Worm (Caenorhabditis elegans) whole organism, L4 larva: Measurements from ENCODE around the gene K11H3.2.

Source experiments
- D1046.2 ChIP-seq: fragments of 200-800 bp; sonication (Bioruptor generic); IDR thresholded peaks from 2 replicates; pipeline ENCODE4 v1.3.6; 2022; ENCODE audit warnings: missing genetic modification characterization, missing compliant biosample characterization
- F44E2.7 ChIP-seq: fragments of 200-800 bp; sonication (Bioruptor generic); IDR thresholded peaks from 2 replicates; pipeline ENCODE4 v2.1.2; 2022; ENCODE audit warnings: missing genetic modification characterization, missing compliant biosample characterization
- T20F7.1 ChIP-seq: fragments of 200-800 bp; sonication (Bioruptor generic); optimal IDR thresholded peaks from 2 replicates; lab custom pipeline; 2018; ENCODE audit warnings: mild to moderate bottlenecking, missing genetic modification characterization, missing compliant biosample characterization
- Y48G9A.11 ChIP-seq: fragments of 200-800 bp; sonication (Bioruptor generic); IDR thresholded peaks from 2 replicates; pipeline ENCODE4 v1.3.6; 2022; ENCODE audit warnings: missing genetic modification reagents, missing genetic modification characterization, missing compliant biosample characterization
- Y75B8A.6 ChIP-seq: fragments of 200-800 bp; sonication (Bioruptor generic); IDR thresholded peaks from 2 replicates; pipeline ENCODE4 v1.3.6; 2022; ENCODE audit warnings: missing genetic modification reagents, missing genetic modification characterization, missing compliant biosample characterization
- ZK337.2 ChIP-seq: fragments of 200-800 bp; sonication (Bioruptor generic); IDR thresholded peaks from 2 replicates; pipeline ENCODE4 v1.3.6; 2022; ENCODE audit warnings: missing genetic modification reagents, missing genetic modification characterization, missing compliant biosample characterization
- ZK546.5 ChIP-seq, 2 experiments: sonication (generic microtip); optimal IDR thresholded peaks; 2 replicates each; lab custom pipeline; 2017; ENCODE audit warnings: missing biosample characterization in 2 of 2, missing genetic modification characterization in 2 of 2
- aha-1 ChIP-seq: fragments of 150-350 bp; peaks from one replicate; lab custom pipeline; 2014; ENCODE audit warnings: missing biosample characterization, missing genetic modification characterization
- arid-1 ChIP-seq: fragments of 200-800 bp; sonication (Bioruptor generic); conservative IDR thresholded peaks from 2 replicates; pipeline ENCODE4 v1.3.6; 2022; ENCODE audit warnings: missing genetic modification reagents, missing genetic modification characterization, missing compliant biosample characterization
- attf-4 ChIP-seq: sonication (generic microtip); optimal IDR thresholded peaks from 3 replicates; lab custom pipeline; 2017; ENCODE audit warnings: missing biosample characterization, missing genetic modification characterization
- ctbp-1 ChIP-seq: fragments of 200-800 bp; sonication (Bioruptor generic); IDR thresholded peaks from 2 replicates; pipeline ENCODE4 v1.3.6; 2022; ENCODE audit warnings: missing genetic modification reagents, missing genetic modification characterization, missing compliant biosample characterization
- daf-16 ChIP-seq, 3 experiments: sonication (generic microtip); optimal IDR thresholded peaks; 2 replicates each; lab custom pipeline; 2016 to 2017; ENCODE audit warnings: missing genetic modification characterization in 3 of 3, missing genetic modification reagents in 3 of 3, mild to moderate bottlenecking in 2 of 3, missing compliant biosample characterization in 2 of 3, missing biosample characterization in 1 of 3, moderate library complexity in 1 of 3
- dmd-6 ChIP-seq: fragments of 200-800 bp; sonication (Bioruptor generic); IDR thresholded peaks from 2 replicates; pipeline ENCODE4 v1.3.6; 2022; ENCODE audit warnings: missing genetic modification reagents, missing genetic modification characterization, missing compliant biosample characterization
- dmd-8 ChIP-seq: fragments of 200-800 bp; sonication (Bioruptor generic); IDR thresholded peaks from 2 replicates; pipeline ENCODE4 v1.3.6; 2022; ENCODE audit warnings: missing genetic modification characterization, missing compliant biosample characterization
- dpl-1 ChIP-seq: fragments of 150-350 bp; optimal IDR thresholded peaks from 2 replicates; lab custom pipeline; 2014; ENCODE audit warnings: missing biosample characterization, missing genetic modification reagents, missing genetic modification characterization
- dve-1 ChIP-seq: sonication (generic microtip); optimal IDR thresholded peaks from 2 replicates; lab custom pipeline; 2017; ENCODE audit warnings: antibody characterized with exemption, mild to moderate bottlenecking, missing genetic modification characterization, missing compliant biosample characterization; ENCODE audit not compliant: insufficient read depth
- egl-43 ChIP-seq: fragments of 200-800 bp; sonication (Bioruptor generic); IDR thresholded peaks from 2 replicates; pipeline ENCODE4 v1.3.6; 2022; ENCODE audit warnings: missing genetic modification reagents, missing genetic modification characterization, missing compliant biosample characterization
- fkh-10 ChIP-seq: fragments of 150-350 bp; optimal IDR thresholded peaks from 2 replicates; lab custom pipeline; 2014; ENCODE audit warnings: missing biosample characterization, missing genetic modification reagents, missing genetic modification characterization
- hif-1 ChIP-seq, 2 experiments: sonication (generic microtip); optimal IDR thresholded peaks; 2 replicates each; lab custom pipeline; 2016 to 2017; ENCODE audit warnings: missing compliant biosample characterization in 2 of 2, missing genetic modification characterization in 2 of 2, missing genetic modification reagents in 2 of 2, missing genotype in 2 of 2, mild to moderate bottlenecking in 1 of 2
- jun-1 ChIP-seq: fragments of 150-350 bp; optimal IDR thresholded peaks from 2 replicates; lab custom pipeline; 2014; ENCODE audit warnings: missing biosample characterization, missing genetic modification reagents, missing genetic modification characterization
- lin-1 ChIP-seq: fragments of 200-800 bp; sonication (Bioruptor generic); IDR thresholded peaks from 2 replicates; pipeline ENCODE4 v1.3.6; 2022; ENCODE audit warnings: missing genetic modification reagents, missing genetic modification characterization, missing compliant biosample characterization
- lin-13 ChIP-seq: fragments of 150-350 bp; optimal IDR thresholded peaks from 2 replicates; lab custom pipeline; 2014; ENCODE audit warnings: missing biosample characterization, missing genetic modification reagents, missing genetic modification characterization
- lin-15B ChIP-seq: fragments of 150-350 bp; sonication (generic microtip); optimal IDR thresholded peaks from 3 replicates; lab custom pipeline; 2014; ENCODE audit warnings: missing biosample characterization, missing genetic modification characterization
- lin-29 ChIP-seq: fragments of 200-800 bp; sonication (Bioruptor generic); IDR thresholded peaks from 2 replicates; pipeline ENCODE4 v1.3.6; 2022; ENCODE audit warnings: missing genetic modification reagents, missing genetic modification characterization, missing compliant biosample characterization
- lin-38 ChIP-seq: fragments of 200-800 bp; sonication (Bioruptor generic); IDR thresholded peaks from 2 replicates; pipeline ENCODE4 v1.3.6; 2022; ENCODE audit warnings: missing genetic modification reagents, missing genetic modification characterization, missing compliant biosample characterization
- lin-39 ChIP-seq: fragments of 150-350 bp; optimal IDR thresholded peaks from 2 replicates; lab custom pipeline; 2014; ENCODE audit warnings: missing biosample characterization, missing genetic modification reagents, missing genetic modification characterization
- madf-9 ChIP-seq: fragments of 200-800 bp; sonication (Bioruptor generic); conservative IDR thresholded peaks from 2 replicates; pipeline ENCODE4 v1.3.6; 2022; ENCODE audit warnings: missing genetic modification reagents, missing genetic modification characterization, missing compliant biosample characterization
- mdl-1 ChIP-seq, 2 experiments: fragments of 150-350 bp in 1 of 2; sonication (generic microtip) in 1 of 2; optimal IDR thresholded peaks; 2 replicates each; lab custom pipeline; 2014 to 2017; ENCODE audit warnings: missing biosample characterization in 2 of 2, missing genetic modification characterization in 2 of 2
- mep-1 ChIP-seq: fragments of 150-350 bp; sonication (generic microtip); optimal IDR thresholded peaks from 3 replicates; lab custom pipeline; 2014; ENCODE audit warnings: missing biosample characterization, missing genetic modification characterization
- mes-2 ChIP-seq: sonication (generic microtip); optimal IDR thresholded peaks from 2 replicates; lab custom pipeline; 2016; ENCODE audit warnings: missing genotype, mild to moderate bottlenecking, missing genetic modification characterization, missing compliant biosample characterization; ENCODE audit not compliant: poor library complexity, severe bottlenecking
- nhr-102 ChIP-seq: sonication (generic microtip); optimal IDR thresholded peaks from 2 replicates; lab custom pipeline; 2016; ENCODE audit warnings: mild to moderate bottlenecking, missing genetic modification characterization, moderate library complexity, missing compliant biosample characterization
- nhr-11 ChIP-seq: fragments of 150-350 bp; optimal IDR thresholded peaks from 2 replicates; lab custom pipeline; 2014; ENCODE audit warnings: missing biosample characterization, missing genetic modification characterization
- nhr-111 ChIP-seq: fragments of 200-800 bp; sonication (Bioruptor generic); optimal IDR thresholded peaks from 2 replicates; lab custom pipeline; 2018; ENCODE audit warnings: mild to moderate bottlenecking, missing genetic modification characterization, missing compliant biosample characterization
- nhr-25 ChIP-seq: sonication (generic microtip); optimal IDR thresholded peaks from 2 replicates; lab custom pipeline; 2017; ENCODE audit warnings: missing genetic modification characterization, mild to moderate bottlenecking, missing compliant biosample characterization, antibody characterized with exemption, moderate library complexity, borderline replicate concordance; ENCODE audit not compliant: insufficient read depth
- nhr-41 ChIP-seq: fragments of 200-800 bp; sonication (Bioruptor generic); IDR thresholded peaks from 2 replicates; pipeline ENCODE4 v1.3.6; 2022; ENCODE audit warnings: missing genetic modification reagents, missing genetic modification characterization, missing compliant biosample characterization
- nhr-42 ChIP-seq: fragments of 200-800 bp; sonication (Bioruptor generic); IDR thresholded peaks from 2 replicates; pipeline ENCODE4 v1.3.6; 2022; ENCODE audit warnings: missing genetic modification characterization, missing compliant biosample characterization
- nhr-48 ChIP-seq: sonication (generic microtip); optimal IDR thresholded peaks from 2 replicates; lab custom pipeline; 2016; ENCODE audit warnings: mild to moderate bottlenecking, missing genetic modification characterization, missing compliant biosample characterization
- php-3 ChIP-seq: fragments of 200-800 bp; sonication (Bioruptor generic); IDR thresholded peaks from 2 replicates; pipeline ENCODE4 v1.3.6; 2022; ENCODE audit warnings: missing genetic modification reagents, missing genetic modification characterization, missing compliant biosample characterization
- pqm-1 ChIP-seq: sonication (generic microtip); optimal IDR thresholded peaks from 2 replicates; lab custom pipeline; 2017; ENCODE audit warnings: missing biosample characterization, missing genetic modification characterization
- saeg-2 ChIP-seq: fragments of 200-800 bp; sonication (Bioruptor generic); IDR thresholded peaks from 2 replicates; pipeline ENCODE4 v1.3.6; 2022; ENCODE audit warnings: missing genetic modification reagents, missing genetic modification characterization, missing compliant biosample characterization
- sdz-12 ChIP-seq: fragments of 200-800 bp; sonication (Bioruptor generic); optimal IDR thresholded peaks from 2 replicates; lab custom pipeline; 2018; ENCODE audit warnings: mild to moderate bottlenecking, missing genetic modification characterization, missing compliant biosample characterization
- set-16 ChIP-seq: fragments of 200-800 bp; sonication (Bioruptor generic); IDR thresholded peaks from 2 replicates; pipeline ENCODE4 v1.3.6; 2022; ENCODE audit warnings: missing genetic modification reagents, missing genetic modification characterization, missing compliant biosample characterization
- snpc-1.2 ChIP-seq: fragments of 200-800 bp; sonication (Bioruptor generic); IDR thresholded peaks from 2 replicates; pipeline ENCODE4 v1.3.6; 2022; ENCODE audit warnings: missing genetic modification reagents, missing genetic modification characterization, missing compliant biosample characterization
- unc-62 ChIP-seq, 3 experiments: fragments of 150-350 bp in 1 of 3; sonication (generic microtip); optimal IDR thresholded peaks in 2 of 3; peaks in 1 of 3; 1 replicate in 1 of 3; 2 replicates in 2 of 3; lab custom pipeline; 2014 to 2017; ENCODE audit warnings: missing biosample characterization in 3 of 3, missing genetic modification characterization in 3 of 3, missing genetic modification reagents in 3 of 3, missing genotype in 1 of 3
- zag-1 ChIP-seq: fragments of 150-350 bp; optimal IDR thresholded peaks from 2 replicates; lab custom pipeline; 2014; ENCODE audit warnings: missing biosample characterization, missing genetic modification characterization
- zfp-3 ChIP-seq: fragments of 200-800 bp; sonication (Bioruptor generic); conservative IDR thresholded peaks from 2 replicates; pipeline ENCODE4 v1.3.6; 2022; ENCODE audit warnings: missing genetic modification reagents, missing genetic modification characterization, missing compliant biosample characterization

Gene K11H3.2

ce11 chrIII:9824330-9824934 lies 21.8 kb upstream of the K11H3.2 start, which contains the start of gene lin-52 (continued):
- TF ChIP-seq dve-1 (peak; percentile 22), nhr-11 (tag; lab: Kevin White, UChicago) (no peak), snpc-1.2 (GFP tag; lab: Robert Waterston, UW) (no peak), madf-9 (GFP tag; lab: Robert Waterston, UW) (no peak), zfp-3 (GFP tag; lab: Robert Waterston, UW) (peak; percentile 88), dpl-1 (GFP tag; lab: Kevin White, UChicago) (no peak), F44E2.7 (GFP tag; lab: Robert Waterston, UW) (no peak), unc-62 (GFP tag; optimal IDR thresholded peaks at IDR 0.05 in 1 of 2; lab: Kevin White, UChicago) (peak in 1 of 2 experiments; percentile 22), unc-62 (tag; optimal IDR thresholded peaks at IDR 0.05; lab: Kevin White, UChicago) (no peak), dmd-8 (GFP tag; lab: Robert Waterston, UW) (no peak), nhr-42 (GFP tag; lab: Robert Waterston, UW) (no peak), mdl-1 (tag; optimal IDR thresholded peaks at IDR 0.05; lab: Kevin White, UChicago) (no peak), php-3 (no peak), arid-1 (GFP tag; lab: Robert Waterston, UW) (no peak), lin-13 (GFP tag; lab: Kevin White, UChicago) (no peak), jun-1 (no peak), lin-39 (tag; lab: Kevin White, UChicago) (no peak), zag-1 (no peak), ZK546.5 (tag; optimal IDR thresholded peaks at IDR 0.05; lab: Kevin White, UChicago) (no peak), daf-16 (GFP tag; optimal IDR thresholded peaks at IDR 0.05; lab: Kevin White, UChicago) (no peak), daf-16 (tag; optimal IDR thresholded peaks at IDR 0.05; lab: Kevin White, UChicago) (peak; percentile 14), mep-1 (tag; lab: Kevin White, UChicago) (peak; percentile 13), D1046.2 (GFP tag; lab: Robert Waterston, UW) (no peak), T20F7.1 (peak; percentile 50), nhr-25 (tag; lab: Kevin White, UChicago) (no peak), Y75B8A.6 (GFP tag; lab: Robert Waterston, UW) (no peak), nhr-41 (GFP tag; lab: Robert Waterston, UW) (0 out of 2 replicates have a peak, but pooled peaks have one; percentile 32), lin-29 (GFP tag; lab: Robert Waterston, UW) (no peak), ctbp-1 (GFP tag; lab: Robert Waterston, UW) (0 out of 2 replicates have a peak, but pooled peaks have one; percentile 17), egl-43 (GFP tag; lab: Robert Waterston, UW) (no peak), sdz-12 (no peak), attf-4 (no peak), nhr-111 (GFP tag; lab: Kevin White, UChicago) (no peak), lin-1 (GFP tag; lab: Robert Waterston, UW) (0 out of 2 replicates have a peak, but pooled peaks have one; percentile 30), ZK337.2 (GFP tag; lab: Robert Waterston, UW) (no peak)

DNA sequence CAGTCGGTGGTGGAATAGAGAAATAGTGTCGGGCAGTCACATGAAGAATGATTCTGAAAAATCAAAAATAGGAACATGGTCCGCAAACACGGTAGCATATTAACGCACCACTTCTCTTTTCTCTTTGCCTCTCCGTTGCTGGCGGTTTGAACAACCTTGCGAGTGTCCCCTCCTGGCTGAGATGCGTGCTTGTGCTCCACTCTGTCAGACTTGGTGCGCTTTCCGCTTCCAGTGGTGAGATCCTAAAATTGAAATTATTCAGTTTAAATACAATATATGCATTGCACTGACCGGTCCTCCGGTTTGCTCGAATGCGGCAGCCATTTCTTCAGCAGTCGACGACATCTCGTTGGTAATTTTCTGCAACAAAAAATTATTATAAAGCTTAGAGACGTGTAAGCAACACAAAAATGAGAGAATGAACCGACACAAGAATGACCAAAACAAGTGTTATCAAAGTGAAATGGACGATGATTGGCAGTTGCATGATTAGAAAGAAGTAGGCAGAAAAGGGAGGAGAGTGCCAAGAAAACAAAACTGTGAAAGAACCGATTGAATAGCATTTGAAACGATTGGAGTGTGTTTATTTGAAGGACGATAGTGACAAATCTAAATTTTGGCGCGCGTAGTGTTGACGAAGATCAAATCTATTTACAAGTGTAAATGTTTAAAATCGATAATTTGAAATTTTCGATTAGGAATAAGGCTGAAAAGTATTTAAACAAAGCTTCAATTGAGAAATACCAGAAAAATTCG lies 20.9 kb upstream of the K11H3.2 start, which contains the start of gene ZK632.9:
Gene ZK632.9 (minus strand): TSS at position 360 of the 756 bp plus-strand sequence.
- TF ChIP-seq lin-38 (GFP tag; lab: Robert Waterston, UW): no peak
- TF ChIP-seq pqm-1 (tag; lab: Kevin White, UChicago): no peak
- no peak for TF ChIP-seq hif-1 (tag; optimal IDR thresholded peaks at IDR 0.05; lab: Kevin White, UChicago)
- no peak for TF ChIP-seq daf-16 (GFP tag; optimal IDR thresholded peaks at IDR 0.05; lab: Kevin White, UChicago)
- TF ChIP-seq daf-16 (tag; optimal IDR thresholded peaks at IDR 0.05; lab: Kevin White, UChicago): peak; percentile 94
- TF ChIP-seq arid-1 (GFP tag; lab: Robert Waterston, UW): no peak
- TF ChIP-seq Y48G9A.11 (GFP tag; lab: Robert Waterston, UW): no peak
- TF ChIP-seq saeg-2 (GFP tag; lab: Robert Waterston, UW): no peak
- TF ChIP-seq nhr-48: no peak
- TF ChIP-seq T20F7.1: no peak
- TF ChIP-seq mes-2 (tag; lab: Kevin White, UChicago): peak; percentile 33
- TF ChIP-seq nhr-102: no peak
- TF ChIP-seq dmd-6 (GFP tag; lab: Robert Waterston, UW): peak; percentile 48
- TF ChIP-seq fkh-10 (GFP tag; lab: Kevin White, UChicago): no peak
- TF ChIP-seq madf-9 (GFP tag; lab: Robert Waterston, UW): no peak
- no peak for TF ChIP-seq lin-15B (tag; lab: Kevin White, UChicago)
- TF ChIP-seq aha-1 (tag; lab: Kevin White, UChicago): no peak
- 0 out of 2 replicates have a peak, but pooled peaks have one; percentile 16 for TF ChIP-seq set-16 (GFP tag; lab: Robert Waterston, UW)
